Fruit fly (Drosophila melanogaster): ENCODE measurements around the gene EMC5.

DNA sequence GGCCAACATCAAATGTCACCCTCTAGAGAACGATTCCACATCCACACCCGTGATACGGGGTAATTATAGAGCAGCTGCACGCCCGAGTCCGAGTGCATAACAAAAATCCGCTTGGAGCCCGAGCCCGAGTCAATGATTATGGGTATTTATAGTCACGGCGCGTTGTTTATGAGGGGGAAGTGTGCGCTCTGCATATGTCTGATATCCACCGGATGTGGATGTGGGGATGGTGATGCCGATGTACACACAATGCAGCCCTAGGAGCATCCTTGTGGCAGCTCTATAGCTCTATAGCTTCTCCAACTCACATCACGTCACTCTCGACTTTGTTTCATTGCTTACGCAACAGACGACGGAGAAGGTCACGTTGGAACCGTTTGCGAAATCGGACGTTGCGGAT, 49.9 kb downstream of the EMC5 start:
- TF ChIP-seq psq (optimal IDR thresholded peaks at IDR 0.05) (no peak), CG8478 (optimal IDR thresholded peaks at IDR 0.05) (no peak), pan (optimal IDR thresholded peaks at IDR 0.05) (no peak), usp (GFP tag; optimal IDR thresholded peaks at IDR 0.05) (no peak)
